Fruit fly (Drosophila melanogaster): ENCODE measurements around the gene CG42710.

CG42710 gene

dm6 chr2L:8817343-8817742, 35.0 kb upstream of the CG42710 start:
- TF ChIP-seq tai (GFP tag; optimal IDR thresholded peaks at IDR 0.05) (no peak), foxo (GFP tag; optimal IDR thresholded peaks at IDR 0.05) (no peak), dsf (GFP tag; optimal IDR thresholded peaks at IDR 0.05; ENCODE audit: borderline replicate concordance) (no peak), Myc (optimal IDR thresholded peaks at IDR 0.05) (no peak), HLH106 (tag; optimal IDR thresholded peaks at IDR 0.05) (no peak), jim (GFP tag; optimal IDR thresholded peaks at IDR 0.05) (no peak), Dfd (GFP tag; optimal IDR thresholded peaks at IDR 0.05) (no peak), pan (optimal IDR thresholded peaks at IDR 0.05) (no peak), Hr78 (GFP tag; optimal IDR thresholded peaks at IDR 0.05) (no peak), Abd-B (GFP tag; optimal IDR thresholded peaks at IDR 0.05) (no peak)

- no peak for TF ChIP-seq Sp1 (GFP tag; optimal IDR thresholded peaks at IDR 0.05)
- no peak for TF ChIP-seq Hr78 (GFP tag; optimal IDR thresholded peaks at IDR 0.05)
- no peak for TF ChIP-seq lola (GFP tag; optimal IDR thresholded peaks at IDR 0.05)
- TF ChIP-seq Abd-B (GFP tag; optimal IDR thresholded peaks at IDR 0.05) = no peak
- no peak for TF ChIP-seq GATAd (GFP tag; optimal IDR thresholded peaks at IDR 0.05)
- no peak for TF ChIP-seq Jra (GFP tag; optimal IDR thresholded peaks at IDR 0.05)
- no peak for TF ChIP-seq Rel (GFP tag; optimal IDR thresholded peaks at IDR 0.05)
- no peak for TF ChIP-seq Rel (tag; optimal IDR thresholded peaks at IDR 0.05)
- TF ChIP-seq rgr (GFP tag; optimal IDR thresholded peaks at IDR 0.05) = no peak
- TF ChIP-seq OdsH (GFP tag; optimal IDR thresholded peaks at IDR 0.05) = no peak
- no peak for TF ChIP-seq Myc (optimal IDR thresholded peaks at IDR 0.05)
- no peak for TF ChIP-seq foxo (GFP tag; optimal IDR thresholded peaks at IDR 0.05)
- TF ChIP-seq pan (optimal IDR thresholded peaks at IDR 0.05) = no peak
- no peak for TF ChIP-seq Vsx2 (GFP tag; optimal IDR thresholded peaks at IDR 0.05; ENCODE audit: partially characterized antibody)
Measured at dm6 chr2L:8809812-8810211, 27.5 kb upstream of the CG42710 start.

- TF ChIP-seq Myc (optimal IDR thresholded peaks at IDR 0.05) (no peak), ey (GFP tag; optimal IDR thresholded peaks at IDR 0.05) (no peak), jim (GFP tag; optimal IDR thresholded peaks at IDR 0.05) (no peak), lola (GFP tag; optimal IDR thresholded peaks at IDR 0.05) (no peak), sv (GFP tag; optimal IDR thresholded peaks at IDR 0.05) (no peak), pan (optimal IDR thresholded peaks at IDR 0.05) (no peak)
Measured at dm6 chr2L:8804128-8804527, 21.8 kb upstream of the CG42710 start.

DNA sequence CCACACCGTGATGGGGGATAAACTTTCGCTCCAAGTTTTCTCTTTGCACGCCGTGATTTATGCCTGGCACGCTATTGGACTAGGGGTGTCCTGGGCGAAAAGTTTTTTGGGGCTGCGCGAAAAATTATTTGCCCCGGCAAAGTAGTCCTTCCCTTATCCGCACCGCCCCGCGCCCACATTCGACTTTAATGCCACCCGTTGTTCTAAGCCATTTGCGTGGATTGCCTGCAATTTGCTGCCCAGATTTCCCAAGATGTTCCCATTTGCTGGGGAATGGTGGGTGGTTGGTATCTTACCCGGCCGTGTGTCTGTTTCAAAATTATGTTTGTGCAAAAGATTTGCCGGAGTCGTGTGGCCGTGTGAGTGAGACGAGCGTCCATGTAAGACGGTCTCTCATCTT, 16.7 kb upstream of the CG42710 start:
- TF ChIP-seq CG32264 (GFP tag; optimal IDR thresholded peaks at IDR 0.05) = no peak
- TF ChIP-seq dsf (GFP tag; optimal IDR thresholded peaks at IDR 0.05; ENCODE audit: borderline replicate concordance) = no peak
- TF ChIP-seq usp (GFP tag; optimal IDR thresholded peaks at IDR 0.05) = no peak
- TF ChIP-seq fru (GFP tag; optimal IDR thresholded peaks at IDR 0.05) = no peak
- no peak for TF ChIP-seq GATAd (GFP tag; optimal IDR thresholded peaks at IDR 0.05)
- no peak for TF ChIP-seq lola (GFP tag; optimal IDR thresholded peaks at IDR 0.05)
- no peak for TF ChIP-seq Myc (optimal IDR thresholded peaks at IDR 0.05)
- no peak for TF ChIP-seq ey (GFP tag; optimal IDR thresholded peaks at IDR 0.05)
- TF ChIP-seq Dfd (GFP tag; optimal IDR thresholded peaks at IDR 0.05) = no peak
- TF ChIP-seq OdsH (GFP tag; optimal IDR thresholded peaks at IDR 0.05) = no peak
- TF ChIP-seq Hr78 (GFP tag; optimal IDR thresholded peaks at IDR 0.05) = no peak
- no peak for TF ChIP-seq rgr (GFP tag; optimal IDR thresholded peaks at IDR 0.05)
- no peak for TF ChIP-seq Abd-B (GFP tag; optimal IDR thresholded peaks at IDR 0.05)
- TF ChIP-seq dmrt93B (GFP tag; optimal IDR thresholded peaks at IDR 0.05) = no peak

DNA sequence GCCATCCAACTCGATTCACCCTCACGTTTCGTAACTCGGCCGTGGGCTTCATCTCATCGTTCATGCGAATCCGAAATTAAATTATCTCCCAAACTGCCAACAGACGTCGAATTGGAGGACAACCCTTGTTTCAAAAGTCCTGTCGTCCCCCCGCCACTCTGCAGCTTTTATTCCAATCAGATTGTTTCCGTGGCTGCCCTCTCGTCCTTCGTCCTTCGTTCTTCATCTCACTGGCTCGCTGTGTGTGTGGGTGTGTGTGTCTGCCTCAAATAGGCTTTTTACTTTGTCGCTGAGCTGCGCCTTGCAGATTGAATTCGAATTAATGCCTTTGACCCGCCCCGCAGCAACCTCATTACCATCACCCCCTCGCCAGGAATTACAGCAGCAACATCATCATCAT, 11.9 kb upstream of the CG42710 start:
- TF ChIP-seq psq (GFP tag; optimal IDR thresholded peaks at IDR 0.05) = no peak
- TF ChIP-seq sage (GFP tag; optimal IDR thresholded peaks at IDR 0.05) = no peak
- no peak for TF ChIP-seq sv (GFP tag; optimal IDR thresholded peaks at IDR 0.05)
- TF ChIP-seq CrebA (GFP tag; optimal IDR thresholded peaks at IDR 0.05; ENCODE audit: borderline replicate concordance) = no peak
- TF ChIP-seq N (GFP tag; optimal IDR thresholded peaks at IDR 0.05) = no peak
- no peak for TF ChIP-seq lola (GFP tag; optimal IDR thresholded peaks at IDR 0.05)
- no peak for TF ChIP-seq ey (GFP tag; optimal IDR thresholded peaks at IDR 0.05)
- TF ChIP-seq dl (GFP tag; optimal IDR thresholded peaks at IDR 0.05; ENCODE audit: insufficient read depth in 1 of 2, partially characterized antibody in 2 of 2) = no peak
- no peak for TF ChIP-seq Hnf4 (GFP tag; optimal IDR thresholded peaks at IDR 0.05)
- TF ChIP-seq woc (GFP tag; optimal IDR thresholded peaks at IDR 0.05) = no peak
- no peak for TF ChIP-seq Sp1 (GFP tag; optimal IDR thresholded peaks at IDR 0.05)
- no peak for TF ChIP-seq rgr (GFP tag; optimal IDR thresholded peaks at IDR 0.05)
- no peak for TF ChIP-seq CG32264 (GFP tag; optimal IDR thresholded peaks at IDR 0.05)
- TF ChIP-seq Mio (GFP tag; optimal IDR thresholded peaks at IDR 0.05) = no peak
- TF ChIP-seq CG9705 (GFP tag; optimal IDR thresholded peaks at IDR 0.05) = no peak
- no peak for TF ChIP-seq usp (GFP tag; optimal IDR thresholded peaks at IDR 0.05)
- TF ChIP-seq Jra (GFP tag; optimal IDR thresholded peaks at IDR 0.05) = no peak
- TF ChIP-seq fru (GFP tag; optimal IDR thresholded peaks at IDR 0.05) = no peak

All from whole organism, wandering third instar larva.